Fruit fly (Drosophila melanogaster): Measurements from ENCODE around the gene CG33635.

CG33635 gene

dm6 chr2L:120492-121455 lies 37.7 kb downstream of the CG33635 start (continued):
- peak; percentile 41; the same call in 1 of the 2 replicates for TF ChIP-seq Drgx (GFP tag; IDR thresholded peaks at IDR 0.05)
- no peak for TF ChIP-seq dimm (GFP tag; IDR thresholded peaks at IDR 0.05)
- TF ChIP-seq CG30403 (GFP tag; optimal IDR thresholded peaks at IDR 0.05), result no peak
- TF ChIP-seq eve (GFP tag; optimal IDR thresholded peaks at IDR 0.05), result peak in 1 of 2 experiments; percentile 66
- TF ChIP-seq grau (tag; optimal IDR thresholded peaks at IDR 0.05), result peak; percentile 11
- no peak for TF ChIP-seq fd102C (GFP tag; optimal IDR thresholded peaks at IDR 0.05)
- TF ChIP-seq CG2712 (tag; optimal IDR thresholded peaks at IDR 0.05), result no peak
- TF ChIP-seq CG12769 (tag; optimal IDR thresholded peaks at IDR 0.05), result no peak
- TF ChIP-seq CG1233 (GFP tag; optimal IDR thresholded peaks at IDR 0.05), result no peak
- peak; percentile 12 for TF ChIP-seq CG10209 (GFP tag; optimal IDR thresholded peaks at IDR 0.05)
- no peak for TF ChIP-seq unpg (GFP tag; optimal IDR thresholded peaks at IDR 0.05)
- no peak for TF ChIP-seq CG4820 (GFP tag; optimal IDR thresholded peaks at IDR 0.05)
- TF ChIP-seq schlank (tag; optimal IDR thresholded peaks at IDR 0.05), result no peak
- TF ChIP-seq Ptx1 (GFP tag; IDR thresholded peaks at IDR 0.05), result no peak
- no peak for TF ChIP-seq Atf-2 (GFP tag; optimal IDR thresholded peaks at IDR 0.05)
- TF ChIP-seq ewg (GFP tag; optimal IDR thresholded peaks at IDR 0.05), result no peak
- no peak for TF ChIP-seq slp2 (GFP tag; optimal IDR thresholded peaks at IDR 0.05)
- peak; percentile 3 for TF ChIP-seq CG1603 (tag; optimal IDR thresholded peaks at IDR 0.05)
- TF ChIP-seq run (tag; optimal IDR thresholded peaks at IDR 0.05), result no peak
- TF ChIP-seq Blimp-1 (GFP tag; optimal IDR thresholded peaks at IDR 0.05), result no peak
- TF ChIP-seq CG9817 (tag; optimal IDR thresholded peaks at IDR 0.05), result no peak
- no peak for TF ChIP-seq CoRest (tag; optimal IDR thresholded peaks at IDR 0.05)
- TF ChIP-seq Ets97D (GFP tag; optimal IDR thresholded peaks at IDR 0.05), result no peak
- no peak for TF ChIP-seq esg (GFP tag; conservative IDR thresholded peaks at IDR 0.05)
- TF ChIP-seq sr (GFP tag; IDR thresholded peaks at IDR 0.05), result no peak
- no peak for TF ChIP-seq scrt (GFP tag; optimal IDR thresholded peaks at IDR 0.05)
- TF ChIP-seq trem (tag; optimal IDR thresholded peaks at IDR 0.05), result no peak
- TF ChIP-seq NK7.1 (GFP tag; optimal IDR thresholded peaks at IDR 0.05), result no peak
- TF ChIP-seq dmrt99B (tag; optimal IDR thresholded peaks at IDR 0.05), result no peak
- no peak for TF ChIP-seq ham (GFP tag; IDR thresholded peaks at IDR 0.05)
- TF ChIP-seq vvl (GFP tag; IDR thresholded peaks at IDR 0.05), result peak; percentile 41; the same call in 1 of the 2 replicates
- TF ChIP-seq CG14965 (GFP tag; optimal IDR thresholded peaks at IDR 0.05; ENCODE audit: borderline replicate concordance), result no peak
- TF ChIP-seq sug (tag; optimal IDR thresholded peaks at IDR 0.05), result peak; percentile 61
- TF ChIP-seq phol (tag; optimal IDR thresholded peaks at IDR 0.05), result no peak
- no peak for TF ChIP-seq CG32767 (GFP tag; IDR thresholded peaks at IDR 0.05)
- TF ChIP-seq CG10654 (GFP tag; optimal IDR thresholded peaks at IDR 0.05), result no peak
- TF ChIP-seq jing (GFP tag; optimal IDR thresholded peaks at IDR 0.05), result no peak
- TF ChIP-seq ttk (GFP tag; IDR thresholded peaks at IDR 0.05), result no peak
- TF ChIP-seq CG5245 (GFP tag; optimal IDR thresholded peaks at IDR 0.05), result no peak
- no peak for TF ChIP-seq fd96Cb (tag; optimal IDR thresholded peaks at IDR 0.05)
- no peak for TF ChIP-seq Awh (GFP tag; IDR thresholded peaks at IDR 0.05)
- no peak for TF ChIP-seq Opbp (GFP tag; IDR thresholded peaks at IDR 0.05; ENCODE audit: partially characterized antibody)
- TF ChIP-seq Eip74EF (GFP tag; optimal IDR thresholded peaks at IDR 0.05), result peak in 1 of 2 experiments; percentile 51
- peak; percentile 11 for TF ChIP-seq CG2678 (tag; optimal IDR thresholded peaks at IDR 0.05)
- TF ChIP-seq CG16863 (GFP tag; optimal IDR thresholded peaks at IDR 0.05), result no peak
- TF ChIP-seq gsb (GFP tag; IDR thresholded peaks at IDR 0.05), result no peak
- TF ChIP-seq slou (GFP tag; optimal IDR thresholded peaks at IDR 0.05), result no peak
- TF ChIP-seq CG34224 (GFP tag; IDR thresholded peaks at IDR 0.05; ENCODE audit: partially characterized antibody), result no peak
